Worm (Caenorhabditis elegans) whole organism, L4 larva: ENCODE data around the gene rog-1.

Source experiments
- ZK546.5 ChIP-seq, 2 experiments: sonication (generic microtip); optimal IDR thresholded peaks; 2 replicates each; lab custom pipeline; 2017; ENCODE audit warnings: missing biosample characterization in 2 of 2, missing genetic modification characterization in 2 of 2
- ama-1 ChIP-seq: fragments of 150-350 bp; optimal IDR thresholded peaks from 2 replicates; lab custom pipeline; 2014; ENCODE audit warnings: inconsistent platforms, mixed read lengths
- dpl-1 ChIP-seq: fragments of 150-350 bp; optimal IDR thresholded peaks from 2 replicates; lab custom pipeline; 2014; ENCODE audit warnings: missing biosample characterization, missing genetic modification reagents, missing genetic modification characterization
- nhr-28 ChIP-seq: fragments of 150-350 bp; optimal IDR thresholded peaks from 2 replicates; lab custom pipeline; 2014; ENCODE audit warnings: missing biosample characterization, missing genetic modification characterization
- nhr-77 ChIP-seq: fragments of 150-350 bp; optimal IDR thresholded peaks from 2 replicates; lab custom pipeline; 2014; ENCODE audit warnings: missing biosample characterization, missing genetic modification characterization
- pqm-1 ChIP-seq: sonication (generic microtip); optimal IDR thresholded peaks from 2 replicates; lab custom pipeline; 2017; ENCODE audit warnings: missing biosample characterization, missing genetic modification characterization
- unc-39 ChIP-seq: sonication (generic microtip); optimal IDR thresholded peaks from 2 replicates; lab custom pipeline; 2017; ENCODE audit warnings: missing biosample characterization, missing genetic modification characterization

DNA sequence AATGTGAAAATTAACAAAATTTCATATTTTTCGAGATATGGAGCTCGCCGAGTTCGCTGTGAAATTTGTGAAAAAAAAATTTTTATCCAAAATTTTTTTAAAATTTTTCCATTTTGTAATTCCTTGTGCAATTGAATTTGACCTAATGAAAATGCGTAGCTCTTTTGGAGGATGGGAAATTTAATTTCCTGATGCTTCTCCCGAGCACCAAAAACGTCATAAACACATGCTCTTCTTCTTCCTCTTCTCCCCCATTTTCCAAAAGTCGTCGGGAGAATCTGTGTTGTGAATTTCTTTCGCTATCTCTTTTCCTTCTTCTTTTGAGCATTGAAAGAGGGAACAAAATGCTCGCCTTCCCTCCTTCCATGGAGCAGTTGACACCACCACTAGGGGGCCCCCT, 33.4 kb downstream of the rog-1 start:
- TF ChIP-seq ZK546.5 (tag; optimal IDR thresholded peaks at IDR 0.05; lab: Kevin White, UChicago): no peak
- no peak for TF ChIP-seq nhr-77 (tag; lab: Kevin White, UChicago)
- no peak for TF ChIP-seq ama-1 (lab: Kevin White, UChicago)
- TF ChIP-seq dpl-1 (GFP tag; lab: Kevin White, UChicago): no peak
- TF ChIP-seq unc-39 (tag; lab: Kevin White, UChicago): no peak
- TF ChIP-seq pqm-1: no peak
- TF ChIP-seq nhr-28 (tag; lab: Kevin White, UChicago): no peak
